Worm (Caenorhabditis elegans) whole organism, young adult: Measurements from ENCODE around the gene arle-14.

Source experiments
- B0336.3 ChIP-seq: fragments of 200-800 bp; sonication (Bioruptor generic); IDR thresholded peaks from 2 replicates; pipeline ENCODE4 v1.3.6; 2022; ENCODE audit warnings: missing genetic modification characterization, missing compliant biosample characterization
- F10E7.11 ChIP-seq: sonication (generic microtip); optimal IDR thresholded peaks from 2 replicates; lab custom pipeline; 2017; ENCODE audit warnings: mild to moderate bottlenecking, missing genetic modification characterization, moderate library complexity, missing compliant biosample characterization
- F23B12.7 ChIP-seq: sonication (generic microtip); optimal IDR thresholded peaks from 2 replicates; lab custom pipeline; 2017; ENCODE audit warnings: missing genetic modification characterization, mild to moderate bottlenecking, missing compliant biosample characterization, antibody characterized with exemption, moderate library complexity; ENCODE audit not compliant: insufficient read depth
- F33H1.4 ChIP-seq: fragments of 200-800 bp; sonication (Bioruptor generic); IDR thresholded peaks from 2 replicates; pipeline ENCODE4 v1.3.6; 2022; ENCODE audit warnings: missing genetic modification reagents, missing genetic modification characterization, missing compliant biosample characterization
- K12H6.12 ChIP-seq: fragments of 200-800 bp; sonication (Bioruptor generic); optimal IDR thresholded peaks from 2 replicates; lab custom pipeline; 2018; ENCODE audit warnings: mild to moderate bottlenecking, missing genetic modification characterization, missing compliant biosample characterization
- T07F8.4 ChIP-seq: sonication (generic microtip); optimal IDR thresholded peaks from 2 replicates; lab custom pipeline; 2016; ENCODE audit warnings: mild to moderate bottlenecking, missing genetic modification characterization, moderate library complexity, missing compliant biosample characterization
- Y53G8AR.9 ChIP-seq: fragments of 200-800 bp; sonication (Bioruptor generic); conservative IDR thresholded peaks from 2 replicates; pipeline ENCODE4 v1.3.6; 2022; ENCODE audit warnings: missing genetic modification reagents, missing genetic modification characterization, missing compliant biosample characterization
- Y56A3A.18 ChIP-seq: fragments of 200-800 bp; sonication (Bioruptor generic); IDR thresholded peaks from 2 replicates; pipeline ENCODE4 v1.3.6; 2022; ENCODE audit warnings: missing genetic modification reagents, missing genetic modification characterization, missing compliant biosample characterization
- ZK185.1 ChIP-seq: sonication (generic microtip); optimal IDR thresholded peaks from 2 replicates; lab custom pipeline; 2016; ENCODE audit warnings: mild to moderate bottlenecking, missing genetic modification characterization, missing compliant biosample characterization; ENCODE audit not compliant: poor library complexity, severe bottlenecking
- ama-1 ChIP-seq, 3 experiments: fragments of 150-350 bp in 1 of 3; sonication (generic microtip) in 2 of 3; optimal IDR thresholded peaks; 2 replicates each; lab custom pipeline; 2014 to 2018; ENCODE audit warnings: missing biosample characterization in 2 of 3, missing genetic modification characterization in 2 of 3, missing genetic modification reagents in 2 of 3
- aptf-2 ChIP-seq: fragments of 200-800 bp; sonication (Bioruptor generic); conservative IDR thresholded peaks from 2 replicates; pipeline ENCODE4 v1.3.6; 2022; ENCODE audit warnings: missing genetic modification reagents, missing genetic modification characterization, missing compliant biosample characterization
- atf-7 ChIP-seq: sonication (generic microtip); optimal IDR thresholded peaks from 2 replicates; lab custom pipeline; 2017; ENCODE audit warnings: mild to moderate bottlenecking, missing genetic modification characterization, missing compliant biosample characterization
- ceh-58 ChIP-seq: fragments of 200-800 bp; sonication (Bioruptor generic); IDR thresholded peaks from 2 replicates; pipeline ENCODE4 v1.3.6; 2022; ENCODE audit warnings: missing genetic modification characterization, missing compliant biosample characterization
- ceh-91 ChIP-seq: fragments of 200-800 bp; sonication (Bioruptor generic); IDR thresholded peaks from 2 replicates; pipeline ENCODE4 v1.3.6; 2022; ENCODE audit warnings: missing genetic modification reagents, missing genetic modification characterization, missing compliant biosample characterization
- efl-1 ChIP-seq: fragments of 150-350 bp; optimal IDR thresholded peaks from 2 replicates; lab custom pipeline; 2014; ENCODE audit warnings: missing biosample characterization, missing genetic modification reagents, missing genetic modification characterization
- fkh-3 ChIP-seq: sonication (generic microtip); optimal IDR thresholded peaks from 2 replicates; lab custom pipeline; 2016; ENCODE audit warnings: mild to moderate bottlenecking, missing genetic modification characterization, missing compliant biosample characterization
- gei-17 ChIP-seq: fragments of 200-800 bp; sonication (Bioruptor generic); optimal IDR thresholded peaks from 2 replicates; lab custom pipeline; 2018; ENCODE audit warnings: mild to moderate bottlenecking, missing genetic modification characterization, missing compliant biosample characterization
- hlh-26 ChIP-seq: fragments of 200-800 bp; sonication (Bioruptor generic); conservative IDR thresholded peaks from 2 replicates; pipeline ENCODE4 v1.3.6; 2022; ENCODE audit warnings: missing genetic modification reagents, missing genetic modification characterization, missing compliant biosample characterization
- hsf-1 ChIP-seq: fragments of 200-800 bp; sonication (Bioruptor generic); IDR thresholded peaks from 2 replicates; pipeline ENCODE4 v1.3.6; 2022; ENCODE audit warnings: missing genetic modification reagents, missing genetic modification characterization, missing compliant biosample characterization
- let-607 ChIP-seq, 2 experiments: fragments of 200-800 bp in 1 of 2; sonication (Bioruptor generic) in 1 of 2; sonication (generic microtip) in 1 of 2; optimal IDR thresholded peaks; 2 replicates each; lab custom pipeline; 2016 to 2018; ENCODE audit warnings: mild to moderate bottlenecking in 2 of 2, missing compliant biosample characterization in 2 of 2, missing genetic modification characterization in 2 of 2, moderate library complexity in 2 of 2, missing genotype in 1 of 2
- madf-3 ChIP-seq: fragments of 200-800 bp; sonication (Bioruptor generic); IDR thresholded peaks from 2 replicates; pipeline ENCODE4 v1.3.6; 2022; ENCODE audit warnings: missing genetic modification reagents, missing genetic modification characterization, missing compliant biosample characterization
- mes-4 ChIP-seq: sonication (generic microtip); optimal IDR thresholded peaks from 2 replicates; lab custom pipeline; 2016; ENCODE audit warnings: missing genotype, missing genetic modification characterization, missing compliant biosample characterization
- mxl-1 ChIP-seq: sonication (generic microtip); optimal IDR thresholded peaks from 2 replicates; lab custom pipeline; 2016; ENCODE audit warnings: missing genetic modification characterization, missing compliant biosample characterization
- nfya-1 ChIP-seq: sonication (generic microtip); optimal IDR thresholded peaks from 2 replicates; lab custom pipeline; 2017; ENCODE audit warnings: antibody characterized with exemption, missing compliant biosample characterization, missing genetic modification characterization, borderline replicate concordance; ENCODE audit not compliant: insufficient read depth
- nfyb-1 ChIP-seq: fragments of 200-800 bp; sonication (Bioruptor generic); IDR thresholded peaks from 2 replicates; pipeline ENCODE4 v1.3.6; 2022; ENCODE audit warnings: missing genetic modification reagents, missing genetic modification characterization, missing compliant biosample characterization
- nhr-120 ChIP-seq: fragments of 200-800 bp; sonication (Bioruptor generic); IDR thresholded peaks from 2 replicates; pipeline ENCODE4 v1.3.6; 2022; ENCODE audit warnings: missing genetic modification characterization, missing compliant biosample characterization
- rec-8 ChIP-seq, 2 experiments: sonication (generic microtip); optimal IDR thresholded peaks; 2 replicates each; lab custom pipeline; 2016; ENCODE audit warnings: mild to moderate bottlenecking in 2 of 2, missing genetic modification characterization in 2 of 2, missing genetic modification reagents in 2 of 2, missing genotype in 2 of 2, missing biosample characterization in 1 of 2, missing compliant biosample characterization in 1 of 2, moderate library complexity in 1 of 2
- rpc-1 ChIP-seq, 2 experiments: fragments of 150-350 bp in 1 of 2; sonication (generic microtip) in 1 of 2; optimal IDR thresholded peaks; 2 replicates each; lab custom pipeline; 2014 to 2018; ENCODE audit warnings: missing biosample characterization in 1 of 2, missing genetic modification characterization in 1 of 2, missing genetic modification reagents in 1 of 2, missing genotype in 1 of 2
- snpc-3.4 ChIP-seq: sonication (generic microtip); optimal IDR thresholded peaks from 2 replicates; lab custom pipeline; 2017; ENCODE audit warnings: missing genetic modification characterization, mild to moderate bottlenecking, missing compliant biosample characterization, antibody characterized with exemption, moderate library complexity, missing genotype, missing genetic modification reagents
- somi-1 ChIP-seq: fragments of 200-800 bp; sonication (Bioruptor generic); optimal IDR thresholded peaks from 2 replicates; lab custom pipeline; 2018; ENCODE audit warnings: mild to moderate bottlenecking, missing genetic modification characterization, missing compliant biosample characterization
- sptf-2 ChIP-seq: fragments of 200-800 bp; sonication (Bioruptor generic); optimal IDR thresholded peaks from 2 replicates; lab custom pipeline; 2018; ENCODE audit warnings: mild to moderate bottlenecking, missing genetic modification characterization, missing compliant biosample characterization
- tlf-1 ChIP-seq: fragments of 200-800 bp; sonication (Bioruptor generic); optimal IDR thresholded peaks from 2 replicates; lab custom pipeline; 2018; ENCODE audit warnings: mild to moderate bottlenecking, missing genetic modification characterization, missing compliant biosample characterization
- xnd-1 ChIP-seq: sonication (generic microtip); optimal IDR thresholded peaks from 2 replicates; lab custom pipeline; 2016; ENCODE audit warnings: missing genotype, missing genetic modification reagents, missing genetic modification characterization, missing compliant biosample characterization
- zfh-2 ChIP-seq: fragments of 200-800 bp; sonication (Bioruptor generic); conservative IDR thresholded peaks from 2 replicates; pipeline ENCODE4 v1.3.6; 2022; ENCODE audit warnings: missing genetic modification reagents, missing genetic modification characterization, missing compliant biosample characterization
- ztf-26 ChIP-seq: sonication (generic microtip); optimal IDR thresholded peaks from 2 replicates; lab custom pipeline; 2017; ENCODE audit warnings: missing genetic modification characterization, missing compliant biosample characterization
- ztf-3 ChIP-seq: fragments of 200-800 bp; sonication (Bioruptor generic); optimal IDR thresholded peaks from 2 replicates; lab custom pipeline; 2018; ENCODE audit warnings: mild to moderate bottlenecking, missing genetic modification characterization, missing compliant biosample characterization

Gene arle-14

ce11 chrIII:5711881-5712643, 19.4 kb downstream of the arle-14 start:
- TF ChIP-seq B0336.3 (GFP tag; lab: Robert Waterston, UW) (0 out of 2 replicates have a peak, but pooled peaks have one; percentile 25), zfh-2 (GFP tag; lab: Robert Waterston, UW) (peak; percentile 58; the same call in 1 of the 2 replicates), F23B12.7 (tag; lab: Kevin White, UChicago) (no peak)

- TF ChIP-seq tlf-1 (GFP tag; lab: Kevin White, UChicago) (peak; percentile 30), B0336.3 (GFP tag; lab: Robert Waterston, UW) (peak; percentile 84), atf-7 (no peak), ceh-91 (GFP tag; lab: Robert Waterston, UW) (no peak), ZK185.1 (tag; lab: Kevin White, UChicago) (no peak), F10E7.11 (tag; lab: Kevin White, UChicago) (no peak), nhr-120 (no peak), ama-1 (optimal IDR thresholded peaks at IDR 0.05; lab: Kevin White, UChicago) (peak; percentile 11), ama-1 (GFP tag; optimal IDR thresholded peaks at IDR 0.05; lab: Kevin White, UChicago) (peak in 1 of 2 experiments; percentile 84), ztf-26 (no peak), K12H6.12 (tag; lab: Kevin White, UChicago) (no peak)
These were observed 21.7 kb downstream of the arle-14 start, which contains the start of gene arf-1 for ce11 chrIII:5714230-5714983. TSS of gene arf-1 (plus strand) at chrIII:5714886.

ce11 chrIII:5714984-5715454, 22.3 kb downstream of the arle-14 start:
- TF ChIP-seq let-607 (tag; optimal IDR thresholded peaks at IDR 0.05; lab: Kevin White, UChicago), result peak in 1 of 2 experiments; percentile 90
- no peak for TF ChIP-seq gei-17 (GFP tag; lab: Kevin White, UChicago)
- TF ChIP-seq rec-8 (tag; optimal IDR thresholded peaks at IDR 0.05; lab: Kevin White, UChicago), result no peak
- TF ChIP-seq fkh-3 (tag; lab: Kevin White, UChicago), result no peak
- peak; percentile 50; the same call in 1 of the 2 replicates for TF ChIP-seq B0336.3 (GFP tag; lab: Robert Waterston, UW)
- TF ChIP-seq madf-3 (GFP tag; lab: Robert Waterston, UW), result 0 out of 2 replicates have a peak, but pooled peaks have one; percentile 47
- TF ChIP-seq rpc-1 (optimal IDR thresholded peaks at IDR 0.05; lab: Kevin White, UChicago), result no peak
- no peak for TF ChIP-seq rpc-1 (tag; optimal IDR thresholded peaks at IDR 0.05; lab: Kevin White, UChicago)
- peak; percentile 64; the same call in 1 of the 2 replicates for TF ChIP-seq Y53G8AR.9
- peak; percentile 1 for TF ChIP-seq efl-1 (GFP tag; lab: Kevin White, UChicago)
- TF ChIP-seq Y56A3A.18 (GFP tag; lab: Robert Waterston, UW), result 0 out of 2 replicates have a peak, but pooled peaks have one; percentile 23
- 0 out of 2 replicates have a peak, but pooled peaks have one; percentile 11 for TF ChIP-seq nfyb-1 (GFP tag; lab: Robert Waterston, UW)
- TF ChIP-seq snpc-3.4 (tag; lab: Kevin White, UChicago), result peak; percentile 50

ce11 chrIII:5715467-5715866, 22.8 kb downstream of the arle-14 start:
- peak; percentile 36; the same call in 1 of the 2 replicates for TF ChIP-seq B0336.3 (GFP tag; lab: Robert Waterston, UW)
- no peak for TF ChIP-seq tlf-1 (GFP tag; lab: Kevin White, UChicago)
- TF ChIP-seq ZK185.1 (tag; lab: Kevin White, UChicago), result peak; percentile 41
- no peak for TF ChIP-seq aptf-2 (GFP tag; lab: Robert Waterston, UW)
- no peak for TF ChIP-seq sptf-2
- TF ChIP-seq somi-1 (GFP tag; lab: Kevin White, UChicago), result no peak
- TF ChIP-seq ztf-26, result peak; percentile 81
- no peak for TF ChIP-seq xnd-1 (tag; lab: Kevin White, UChicago)
- no peak for TF ChIP-seq F33H1.4 (GFP tag; lab: Robert Waterston, UW)
- peak; percentile 40; the same call in 1 of the 2 replicates for TF ChIP-seq nfyb-1 (GFP tag; lab: Robert Waterston, UW)
- TF ChIP-seq ceh-58 (GFP tag; lab: Robert Waterston, UW), result no peak
- no peak for TF ChIP-seq mes-4
- no peak for TF ChIP-seq rpc-1 (optimal IDR thresholded peaks at IDR 0.05; lab: Kevin White, UChicago)
- TF ChIP-seq rpc-1 (tag; optimal IDR thresholded peaks at IDR 0.05; lab: Kevin White, UChicago), result no peak
- no peak for TF ChIP-seq nfya-1 (tag; lab: Kevin White, UChicago)
- 0 out of 2 replicates have a peak, but pooled peaks have one; percentile 41 for TF ChIP-seq hsf-1 (GFP tag; lab: Robert Waterston, UW)
- peak; percentile 94 for TF ChIP-seq zfh-2 (GFP tag; lab: Robert Waterston, UW)
- no peak for TF ChIP-seq hlh-26
- TF ChIP-seq T07F8.4 (tag; lab: Kevin White, UChicago), result no peak
- no peak for TF ChIP-seq mxl-1 (tag; lab: Kevin White, UChicago)
- no peak for TF ChIP-seq ztf-3 (GFP tag; lab: Kevin White, UChicago)
- peak; percentile 40 for TF ChIP-seq F10E7.11 (tag; lab: Kevin White, UChicago)
